Worm (Caenorhabditis elegans) whole organism, L3 larva: Measurements from ENCODE around the gene srw-138.

Experiments used
- aly-2 ChIP-seq: fragments of 150-350 bp; optimal IDR thresholded peaks from 2 replicates; lab custom pipeline; 2014; ENCODE audit warnings: missing biosample characterization, missing genetic modification characterization
- ceh-82 ChIP-seq: fragments of 150-350 bp; optimal IDR thresholded peaks from 2 replicates; lab custom pipeline; 2014; ENCODE audit warnings: missing biosample characterization, missing genetic modification characterization
- elt-2 ChIP-seq: sonication (generic microtip); optimal IDR thresholded peaks from 2 replicates; lab custom pipeline; 2016; ENCODE audit warnings: missing genetic modification reagents, mild to moderate bottlenecking, missing genetic modification characterization, missing compliant biosample characterization
- lin-39 ChIP-seq: fragments of 150-350 bp; optimal IDR thresholded peaks from 2 replicates; lab custom pipeline; 2018; ENCODE audit warnings: missing biosample characterization, missing genetic modification reagents, missing genetic modification characterization
- lsy-12 ChIP-seq: sonication (generic microtip); optimal IDR thresholded peaks from 2 replicates; lab custom pipeline; 2016; ENCODE audit warnings: mild to moderate bottlenecking, missing genetic modification characterization, missing compliant biosample characterization
- nhr-237 ChIP-seq: fragments of 150-350 bp; optimal IDR thresholded peaks from 2 replicates; lab custom pipeline; 2014; ENCODE audit warnings: missing biosample characterization, missing genetic modification characterization
- nhr-28 ChIP-seq: fragments of 150-350 bp; optimal IDR thresholded peaks from 2 replicates; lab custom pipeline; 2014; ENCODE audit warnings: missing biosample characterization, missing genetic modification characterization
- nhr-67 ChIP-seq: fragments of 150-350 bp; optimal IDR thresholded peaks from 2 replicates; lab custom pipeline; 2014; ENCODE audit warnings: missing biosample characterization, missing genetic modification characterization
- pha-4 ChIP-seq: fragments of 150-350 bp; optimal IDR thresholded peaks from 2 replicates; lab custom pipeline; 2014; ENCODE audit warnings: missing biosample characterization, missing genetic modification reagents, missing genetic modification characterization
- sea-2 ChIP-seq: fragments of 150-350 bp; sonication (generic microtip); optimal IDR thresholded peaks from 4 replicates; lab custom pipeline; 2014; ENCODE audit warnings: missing biosample characterization, missing genetic modification reagents, missing genetic modification characterization
- unc-39 ChIP-seq: sonication (generic microtip); optimal IDR thresholded peaks from 4 replicates; lab custom pipeline; 2017; ENCODE audit warnings: missing biosample characterization, missing genetic modification characterization
- unc-62 ChIP-seq: fragments of 150-350 bp; sonication (generic microtip); optimal IDR thresholded peaks from 4 replicates; lab custom pipeline; 2014; ENCODE audit warnings: missing biosample characterization, missing genetic modification reagents, missing genetic modification characterization

DNA sequence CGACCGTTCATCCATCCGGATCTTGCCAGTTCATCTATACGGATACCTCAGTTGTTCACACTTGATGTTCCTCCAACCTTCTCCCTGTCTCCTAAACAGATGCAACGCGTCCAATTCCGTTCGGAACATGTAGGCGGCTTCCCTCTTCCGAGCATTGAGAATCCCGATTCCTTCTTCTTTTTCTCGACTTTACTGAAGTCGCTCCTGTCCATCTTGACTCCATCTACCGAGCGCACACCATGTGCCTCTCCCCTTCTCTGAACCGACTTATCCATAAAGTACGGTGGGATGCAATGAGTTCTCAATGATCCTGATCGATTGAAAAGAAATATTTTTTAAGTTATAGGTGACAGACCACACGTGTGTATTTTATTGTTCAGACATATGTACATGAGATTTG lies 29.2 kb upstream of the srw-138 start:
- TF ChIP-seq sea-2 (GFP tag; lab: Kevin White, UChicago) (no peak), lin-39 (tag; lab: Kevin White, UChicago) (no peak), elt-2 (tag; lab: Kevin White, UChicago) (no peak), nhr-67 (tag; lab: Kevin White, UChicago) (no peak), nhr-237 (tag; lab: Kevin White, UChicago) (no peak), nhr-28 (tag; lab: Kevin White, UChicago) (no peak), pha-4 (tag; lab: Kevin White, UChicago) (no peak), unc-62 (no peak), lsy-12 (tag; lab: Kevin White, UChicago) (no peak), aly-2 (no peak), ceh-82 (tag; lab: Kevin White, UChicago) (no peak), unc-39 (tag; lab: Kevin White, UChicago) (no peak)
